Fruit fly (Drosophila melanogaster) whole organism, adult: ENCODE measurements around the gene CG13771.

Source experiments
- CG11617 ChIP-seq: fragments of 200-800 bp; sonication (Bioruptor generic); optimal IDR thresholded peaks from 2 replicates; lab custom pipeline; 2017; ENCODE audit warnings: mild to moderate bottlenecking, missing biosample characterization, missing genetic modification reagents, missing genetic modification characterization
- Crg-1 ChIP-seq: fragments of 200-800 bp; sonication (Bioruptor generic); optimal IDR thresholded peaks from 2 replicates; lab custom pipeline; 2016; ENCODE audit warnings: missing biosample characterization, missing genetic modification characterization
- Mnt ChIP-seq: fragments of 200-800 bp; sonication (Bioruptor generic); optimal IDR thresholded peaks from 2 replicates; lab custom pipeline; 2016; ENCODE audit warnings: missing biosample characterization, mild to moderate bottlenecking, missing genetic modification characterization
- cic ChIP-seq: fragments of 200-800 bp; sonication (Bioruptor generic); optimal IDR thresholded peaks from 2 replicates; lab custom pipeline; 2017; ENCODE audit warnings: missing biosample characterization, mild to moderate bottlenecking, missing genetic modification characterization, moderate library complexity
- kay ChIP-seq: fragments of 200-800 bp; sonication (Bioruptor generic); peaks from one replicate; lab custom pipeline; 2016; ENCODE audit warnings: missing biosample characterization, missing genetic modification characterization, borderline replicate concordance
- pad ChIP-seq: fragments of 200-800 bp; sonication (Bioruptor generic); optimal IDR thresholded peaks from 3 replicates; lab custom pipeline; 2017; ENCODE audit warnings: missing biosample characterization, missing genetic modification characterization, mild to moderate bottlenecking, moderate library complexity, missing genetic modification reagents

DNA sequence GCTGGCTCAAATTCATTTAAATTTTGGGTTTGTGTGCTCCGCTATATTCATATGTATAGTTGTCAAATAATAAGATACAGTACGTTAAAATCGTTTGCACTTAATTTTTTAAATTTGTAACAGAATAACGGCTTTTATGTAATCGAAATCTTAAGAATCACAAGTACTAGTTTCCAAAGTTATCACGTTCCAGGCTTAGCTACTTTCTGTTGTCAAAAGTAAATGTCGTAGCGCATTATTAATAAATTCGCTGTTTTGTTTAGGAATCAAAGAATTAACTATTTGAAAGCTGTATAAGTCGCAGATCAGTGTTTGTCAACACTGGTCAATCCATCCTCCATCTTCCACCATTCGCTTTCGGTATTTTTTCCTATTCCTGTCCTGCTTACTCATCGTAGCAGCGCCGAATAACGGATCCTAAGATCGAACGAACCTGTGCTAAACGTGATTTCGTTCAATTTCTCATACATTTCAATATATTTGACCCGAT lies at the start of gene CG13771, which contains the start of the genes CG34310 and cup:
- TF ChIP-seq cic (GFP tag; lab: Kevin White, UChicago) (no peak), Crg-1 (GFP tag; lab: Kevin White, UChicago) (no peak), CG11617 (no peak), Mnt (no peak), pad (GFP tag; lab: Kevin White, UChicago) (no peak), kay (GFP tag; lab: Kevin White, UChicago) (no peak)
